Fruit fly (Drosophila melanogaster) ovary, adult (tissue): Measurements from ENCODE around the gene CG13032.

Experiments used
- CG17801 ChIP-seq: fragments of 200-800 bp; optimal IDR thresholded peaks from 2 replicates; lab custom pipeline; 2019; ENCODE audit warnings: missing biosample characterization, mild to moderate bottlenecking, missing genetic modification characterization, moderate library complexity; ENCODE audit not compliant: partially characterized antibody

CG13032 gene

DNA sequence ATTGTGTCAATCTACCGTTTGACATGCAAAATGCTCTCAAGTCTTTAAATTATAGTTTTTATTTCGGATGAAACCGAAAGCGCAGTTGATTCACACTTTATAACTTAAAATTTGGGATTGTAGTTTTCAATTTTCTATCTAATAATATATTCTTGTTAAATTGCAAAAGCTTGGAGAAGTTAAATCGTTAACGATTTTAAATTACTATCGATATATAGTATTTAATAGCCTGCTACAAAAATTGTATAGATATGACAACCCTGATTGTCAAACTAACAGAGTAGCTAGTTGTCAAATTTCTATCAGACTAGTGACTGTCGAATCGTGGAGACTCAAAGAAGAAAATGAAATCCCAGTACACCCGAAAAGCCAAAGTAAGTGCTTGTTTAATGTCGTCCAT lies 30.9 kb downstream of the CG13032 start, which contains the start of gene CG9692:
Gene CG9692, plus strand, starts transcription at position 301 of the 400 bp plus-strand sequence.
- TF ChIP-seq CG17801 (GFP tag; lab: Kevin White, UChicago) = no peak

dm6 chr3L:16705630-16706029 lies 31.9 kb downstream of the CG13032 start:
- TF ChIP-seq CG17801 (GFP tag; lab: Kevin White, UChicago) = no peak

DNA sequence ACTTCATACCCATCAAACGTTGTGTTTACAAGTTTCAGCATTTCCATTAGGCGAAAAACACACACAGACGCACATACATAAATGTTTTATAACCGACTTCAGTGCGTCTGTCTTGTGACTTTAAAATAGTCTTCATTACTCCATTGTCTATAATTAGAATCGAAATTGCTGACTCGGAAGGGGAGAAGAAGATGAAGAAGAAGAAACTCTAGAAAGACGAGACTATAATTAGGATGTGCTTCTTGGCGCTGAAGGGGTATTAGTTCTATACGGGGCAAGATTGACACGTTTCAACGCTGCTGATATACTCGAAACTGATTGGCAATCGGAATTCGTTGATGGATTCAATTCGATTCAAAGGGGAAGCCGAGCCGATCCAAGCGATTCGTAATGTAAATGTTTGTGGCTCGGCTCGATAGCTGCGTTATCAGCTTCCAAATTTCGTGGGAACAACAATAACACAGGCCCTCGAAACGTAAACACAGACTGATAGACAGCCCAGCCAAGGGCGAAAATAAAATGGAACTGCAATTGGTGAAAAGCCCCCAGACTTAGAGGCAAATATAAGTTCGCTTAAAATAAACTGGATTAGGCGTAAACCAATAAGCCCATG lies 35.1 kb downstream of the CG13032 start:
- no peak for TF ChIP-seq CG17801 (GFP tag; lab: Kevin White, UChicago)

- TF ChIP-seq CG17801 (GFP tag; lab: Kevin White, UChicago) = peak; percentile 74
Measured at dm6 chr3L:16709673-16710257, 36.0 kb downstream of the CG13032 start.

DNA sequence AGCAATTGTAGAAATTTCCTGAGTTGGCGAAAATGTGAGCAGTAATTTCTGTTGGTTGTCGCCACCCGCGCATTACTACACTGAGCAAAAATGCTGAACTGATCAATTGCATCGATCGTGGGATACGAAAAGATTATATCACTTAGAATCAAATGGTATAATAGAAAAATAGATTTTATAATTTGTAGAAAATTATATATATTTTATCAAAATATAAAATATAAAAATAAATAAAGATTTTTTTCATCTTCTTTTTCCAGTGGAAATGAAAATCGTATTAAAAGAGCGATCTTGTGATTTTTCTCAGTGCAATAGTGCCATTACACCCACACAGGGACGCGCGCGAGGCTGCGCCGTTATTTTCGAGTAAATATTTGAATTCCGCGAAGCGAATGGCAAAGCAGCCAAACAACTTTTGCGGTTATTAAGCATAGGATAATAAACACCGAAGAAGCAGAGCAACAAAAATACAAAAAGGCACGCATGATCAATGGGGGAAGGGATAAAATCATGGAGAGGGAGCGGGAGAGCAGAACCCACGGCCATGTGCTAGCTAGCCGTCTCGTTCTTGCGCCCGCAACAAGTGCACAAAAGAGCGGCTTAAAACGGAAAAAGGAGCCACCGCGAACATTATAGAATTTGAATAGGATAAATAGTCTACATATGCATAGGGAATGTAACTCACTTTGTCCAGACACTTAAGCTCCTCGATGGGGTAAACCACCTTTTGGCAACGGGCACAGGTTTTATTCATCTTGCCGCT lies 36.7 kb downstream of the CG13032 start:
- peak; percentile 79 for TF ChIP-seq CG17801 (GFP tag; lab: Kevin White, UChicago)

dm6 chr3L:16711430-16712228 lies 37.9 kb downstream of the CG13032 start, which contains the start of the genes CG43954, Lasp and Dab:
CG43954 (minus strand) TSS chr3L:16711677.
Lasp (minus strand) TSS chr3L:16711677.
Dab (plus strand) TSS chr3L:16712126.
- peak; percentile 63 for TF ChIP-seq CG17801 (GFP tag; lab: Kevin White, UChicago)

- TF ChIP-seq CG17801 (GFP tag; lab: Kevin White, UChicago) = no peak
Measured at dm6 chr3L:16712371-16712770, 38.6 kb downstream of the CG13032 start.

- TF ChIP-seq CG17801 (GFP tag; lab: Kevin White, UChicago) = no peak
Measured at dm6 chr3L:16713446-16714192, 39.9 kb downstream of the CG13032 start.

- TF ChIP-seq CG17801 (GFP tag; lab: Kevin White, UChicago) = no peak
Measured at dm6 chr3L:16714193-16714538, 40.4 kb downstream of the CG13032 start.

DNA sequence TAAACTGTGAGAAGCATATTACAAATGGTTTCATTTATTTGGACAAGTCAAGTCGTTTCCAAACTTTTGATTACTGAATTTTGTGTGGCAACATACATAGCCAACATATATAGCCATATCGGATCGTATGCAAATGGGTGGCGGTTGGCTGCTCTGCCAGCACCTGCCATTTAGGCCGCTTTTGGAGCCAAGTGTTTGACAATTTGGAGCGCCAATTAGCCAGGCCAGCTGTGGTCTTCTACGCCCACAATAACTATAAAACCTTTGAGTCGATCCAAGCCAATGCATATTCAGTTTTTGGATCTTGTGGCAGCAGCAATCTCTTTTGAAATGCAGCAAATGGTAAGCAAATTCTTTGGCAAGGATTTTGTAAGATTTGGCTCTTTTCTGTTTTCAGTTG lies 50.8 kb downstream of the CG13032 start, which contains the start of gene CG13031:
Gene CG13031, plus strand, starts transcription at position 301 of the 400 bp plus-strand sequence.
- no peak for TF ChIP-seq CG17801 (GFP tag; lab: Kevin White, UChicago)
